Worm (Caenorhabditis elegans) whole organism, late embryonic: ENCODE data around the gene ZC116.1.

ENCODE experiments used
- C38D4.7 ChIP-seq: fragments of 200-800 bp; sonication (Bioruptor generic); optimal IDR thresholded peaks from 2 replicates; lab custom pipeline; 2018; ENCODE audit warnings: mild to moderate bottlenecking, missing genetic modification characterization, moderate library complexity, missing compliant biosample characterization
- K02D7.2 ChIP-seq: sonication (generic microtip); optimal IDR thresholded peaks from 2 replicates; lab custom pipeline; 2017; ENCODE audit warnings: mild to moderate bottlenecking, missing genetic modification characterization, missing compliant biosample characterization
- K09A11.1 ChIP-seq: sonication (generic microtip); optimal IDR thresholded peaks from 2 replicates; lab custom pipeline; 2017; ENCODE audit warnings: antibody characterized with exemption, mild to moderate bottlenecking, missing genetic modification characterization, missing compliant biosample characterization; ENCODE audit not compliant: insufficient read depth
- Y22D7AL.16 ChIP-seq: sonication (generic microtip); optimal IDR thresholded peaks from 2 replicates; lab custom pipeline; 2016; ENCODE audit warnings: missing genetic modification characterization, missing compliant biosample characterization
- ahr-1 ChIP-seq: sonication (generic microtip); optimal IDR thresholded peaks from 2 replicates; lab custom pipeline; 2016; ENCODE audit warnings: missing genetic modification characterization, missing compliant biosample characterization
- ama-1 ChIP-seq: fragments of 150-350 bp; optimal IDR thresholded peaks from 2 replicates; lab custom pipeline; 2014
- ceh-18 ChIP-seq: sonication (generic microtip); optimal IDR thresholded peaks from 2 replicates; lab custom pipeline; 2016; ENCODE audit warnings: missing genetic modification characterization, missing compliant biosample characterization
- ceh-19 ChIP-seq: fragments of 200-800 bp; sonication (Bioruptor generic); optimal IDR thresholded peaks from 2 replicates; lab custom pipeline; 2018; ENCODE audit warnings: mild to moderate bottlenecking, missing genetic modification characterization, missing compliant biosample characterization
- ceh-22 ChIP-seq: sonication (generic microtip); optimal IDR thresholded peaks from 2 replicates; lab custom pipeline; 2017; ENCODE audit warnings: missing biosample characterization, missing genetic modification characterization
- ceh-24 ChIP-seq: sonication (generic microtip); optimal IDR thresholded peaks from 2 replicates; lab custom pipeline; 2016; ENCODE audit warnings: mild to moderate bottlenecking, missing genetic modification characterization, missing compliant biosample characterization
- ceh-30 ChIP-seq: fragments of 150-350 bp; optimal IDR thresholded peaks from 2 replicates; lab custom pipeline; 2014; ENCODE audit warnings: missing biosample characterization, missing genetic modification characterization
- ceh-31 ChIP-seq: sonication (generic microtip); optimal IDR thresholded peaks from 2 replicates; lab custom pipeline; 2016; ENCODE audit warnings: missing genetic modification characterization, missing compliant biosample characterization
- ceh-48 ChIP-seq: sonication (generic microtip); optimal IDR thresholded peaks from 2 replicates; lab custom pipeline; 2016; ENCODE audit warnings: missing genetic modification characterization, inconsistent platforms, missing compliant biosample characterization
- ceh-9 ChIP-seq: sonication (generic microtip); optimal IDR thresholded peaks from 2 replicates; lab custom pipeline; 2016; ENCODE audit warnings: mild to moderate bottlenecking, missing genetic modification characterization, inconsistent platforms, missing compliant biosample characterization
- dmd-4 ChIP-seq: sonication (generic microtip); optimal IDR thresholded peaks from 2 replicates; lab custom pipeline; 2016; ENCODE audit warnings: borderline replicate concordance, missing genetic modification characterization, missing compliant biosample characterization
- dve-1 ChIP-seq: sonication (generic microtip); optimal IDR thresholded peaks from 2 replicates; lab custom pipeline; 2017; ENCODE audit warnings: antibody characterized with exemption, mild to moderate bottlenecking, missing genetic modification characterization, missing compliant biosample characterization
- elt-4 ChIP-seq: sonication (generic microtip); optimal IDR thresholded peaks from 2 replicates; lab custom pipeline; 2016; ENCODE audit warnings: missing genetic modification characterization, missing compliant biosample characterization
- ets-4 ChIP-seq: sonication (generic microtip); optimal IDR thresholded peaks from 2 replicates; lab custom pipeline; 2016; ENCODE audit warnings: missing genetic modification characterization, missing compliant biosample characterization
- fax-1 ChIP-seq: sonication (generic microtip); optimal IDR thresholded peaks from 2 replicates; lab custom pipeline; 2016; ENCODE audit warnings: missing genotype, missing genetic modification characterization, missing compliant biosample characterization
- hlh-13 ChIP-seq: fragments of 200-800 bp; sonication (Bioruptor generic); optimal IDR thresholded peaks from 2 replicates; lab custom pipeline; 2018; ENCODE audit warnings: mild to moderate bottlenecking, missing genetic modification characterization, missing compliant biosample characterization
- hlh-30 ChIP-seq: sonication (generic microtip); optimal IDR thresholded peaks from 2 replicates; lab custom pipeline; 2017; ENCODE audit warnings: antibody characterized with exemption, missing genetic modification characterization, missing compliant biosample characterization; ENCODE audit not compliant: insufficient read depth
- hlh-6 ChIP-seq: sonication (generic microtip); optimal IDR thresholded peaks from 2 replicates; lab custom pipeline; 2016; ENCODE audit warnings: missing genotype, missing genetic modification characterization, missing compliant biosample characterization
- hlh-8 ChIP-seq: sonication (generic microtip); optimal IDR thresholded peaks from 2 replicates; lab custom pipeline; 2016; ENCODE audit warnings: missing genotype, missing genetic modification characterization, missing compliant biosample characterization
- lin-11 ChIP-seq: fragments of 200-800 bp; sonication (Bioruptor generic); optimal IDR thresholded peaks from 2 replicates; lab custom pipeline; 2018; ENCODE audit warnings: mild to moderate bottlenecking, missing genetic modification characterization, missing compliant biosample characterization
- madf-2 ChIP-seq: sonication (generic microtip); optimal IDR thresholded peaks from 2 replicates; lab custom pipeline; 2017; ENCODE audit warnings: missing genetic modification characterization, missing compliant biosample characterization
- mec-3 ChIP-seq: sonication (generic microtip); optimal IDR thresholded peaks from 2 replicates; lab custom pipeline; 2016; ENCODE audit warnings: borderline replicate concordance, missing genetic modification characterization, missing compliant biosample characterization
- nfya-1 ChIP-seq: sonication (generic microtip); optimal IDR thresholded peaks from 2 replicates; lab custom pipeline; 2017; ENCODE audit warnings: missing genetic modification characterization, mild to moderate bottlenecking, missing compliant biosample characterization, antibody characterized with exemption, moderate library complexity
- nhr-11 ChIP-seq: fragments of 150-350 bp; optimal IDR thresholded peaks from 2 replicates; lab custom pipeline; 2014; ENCODE audit warnings: missing biosample characterization, missing genetic modification characterization
- nhr-232 ChIP-seq: sonication (generic microtip); optimal IDR thresholded peaks from 2 replicates; lab custom pipeline; 2016; ENCODE audit warnings: missing genetic modification characterization, missing compliant biosample characterization
- odd-2 ChIP-seq: sonication (generic microtip); optimal IDR thresholded peaks from 2 replicates; lab custom pipeline; 2017; ENCODE audit warnings: antibody characterized with exemption, mild to moderate bottlenecking, missing genetic modification characterization, missing compliant biosample characterization
- pag-3 ChIP-seq: sonication (generic microtip); optimal IDR thresholded peaks from 2 replicates; lab custom pipeline; 2016; ENCODE audit warnings: missing compliant biosample characterization, missing genetic modification characterization, borderline replicate concordance
- pat-9 ChIP-seq: fragments of 200-800 bp; sonication (Bioruptor generic); optimal IDR thresholded peaks from 2 replicates; lab custom pipeline; 2018; ENCODE audit warnings: mild to moderate bottlenecking, missing genetic modification characterization, moderate library complexity, missing compliant biosample characterization
- pax-1 ChIP-seq: fragments of 150-350 bp; optimal IDR thresholded peaks from 2 replicates; lab custom pipeline; 2014; ENCODE audit warnings: missing biosample characterization, missing genetic modification characterization
- pros-1 ChIP-seq: fragments of 150-350 bp; optimal IDR thresholded peaks from 2 replicates; lab custom pipeline; 2014; ENCODE audit warnings: missing biosample characterization, missing genetic modification reagents, missing genetic modification characterization
- ref-2 ChIP-seq: sonication (generic microtip); optimal IDR thresholded peaks from 2 replicates; lab custom pipeline; 2016; ENCODE audit warnings: missing genetic modification characterization, missing compliant biosample characterization
- rnt-1 ChIP-seq: sonication (generic microtip); optimal IDR thresholded peaks from 2 replicates; lab custom pipeline; 2016; ENCODE audit warnings: missing genetic modification characterization, missing compliant biosample characterization
- sox-2 ChIP-seq: fragments of 200-800 bp; sonication (Bioruptor generic); IDR thresholded peaks from 2 replicates; pipeline ENCODE4 v1.3.6; 2022; ENCODE audit warnings: missing genetic modification reagents, missing genetic modification characterization, missing compliant biosample characterization
- sox-4 ChIP-seq: sonication (generic microtip); optimal IDR thresholded peaks from 2 replicates; lab custom pipeline; 2017; ENCODE audit warnings: mild to moderate bottlenecking, missing genetic modification characterization, inconsistent platforms, missing compliant biosample characterization
- syd-9 ChIP-seq: sonication (generic microtip); optimal IDR thresholded peaks from 2 replicates; lab custom pipeline; 2016; ENCODE audit warnings: mild to moderate bottlenecking, missing genetic modification characterization, moderate library complexity, missing compliant biosample characterization
- tbx-2 ChIP-seq: sonication (generic microtip); optimal IDR thresholded peaks from 2 replicates; lab custom pipeline; 2016; ENCODE audit warnings: missing genetic modification characterization, missing compliant biosample characterization
- unc-42 ChIP-seq: sonication (generic microtip); optimal IDR thresholded peaks from 2 replicates; lab custom pipeline; 2016; ENCODE audit warnings: missing genotype, missing genetic modification characterization, missing compliant biosample characterization
- unc-86 ChIP-seq: sonication (generic microtip); optimal IDR thresholded peaks from 2 replicates; lab custom pipeline; 2016; ENCODE audit warnings: missing genetic modification characterization, missing compliant biosample characterization
- zip-5 ChIP-seq: sonication (generic microtip); optimal IDR thresholded peaks from 2 replicates; lab custom pipeline; 2016; ENCODE audit warnings: missing genetic modification characterization, missing compliant biosample characterization
- ztf-16 ChIP-seq: sonication (generic microtip); optimal IDR thresholded peaks from 2 replicates; lab custom pipeline; 2017; ENCODE audit warnings: missing genetic modification characterization, missing compliant biosample characterization

The ZC116.1 gene

DNA sequence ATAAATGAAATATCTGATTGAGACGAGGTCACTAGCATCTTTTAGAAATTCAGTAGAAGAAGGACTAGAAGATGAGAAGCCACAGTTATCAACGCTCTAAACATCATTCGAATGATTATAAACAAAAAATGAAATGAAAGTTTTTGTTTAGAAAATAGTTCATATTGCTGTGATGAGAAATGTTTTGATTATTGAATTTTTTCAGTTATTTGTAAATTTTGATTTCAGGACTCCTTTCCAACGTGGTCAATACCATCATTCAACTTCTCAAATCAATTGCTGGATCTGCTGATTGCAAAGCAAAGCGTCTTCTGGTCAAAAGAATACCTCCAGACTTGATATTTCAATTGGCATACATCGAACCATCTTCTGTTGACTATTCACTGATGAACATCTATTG is 48.5 kb downstream of the ZC116.1 start, which contains the start of gene W05B10.6:
W05B10.6 (minus strand) TSS at position 101 of the 400 bp plus-strand sequence.
- TF ChIP-seq Y22D7AL.16 (tag; lab: Kevin White, UChicago), result no peak
- TF ChIP-seq sox-2, result no peak
- no peak for TF ChIP-seq ref-2 (tag; lab: Kevin White, UChicago)
- TF ChIP-seq ets-4, result no peak
- no peak for TF ChIP-seq K02D7.2
- TF ChIP-seq ceh-24 (tag; lab: Kevin White, UChicago), result no peak
- no peak for TF ChIP-seq hlh-6 (tag; lab: Kevin White, UChicago)
- no peak for TF ChIP-seq hlh-30 (tag; lab: Kevin White, UChicago)
- TF ChIP-seq zip-5 (tag; lab: Kevin White, UChicago), result no peak
- no peak for TF ChIP-seq hlh-13 (GFP tag; lab: Kevin White, UChicago)
- no peak for TF ChIP-seq ztf-16 (tag; lab: Kevin White, UChicago)
- TF ChIP-seq odd-2, result no peak
- no peak for TF ChIP-seq nfya-1 (tag; lab: Kevin White, UChicago)
- no peak for TF ChIP-seq mec-3 (tag; lab: Kevin White, UChicago)
- no peak for TF ChIP-seq fax-1 (tag; lab: Kevin White, UChicago)
- TF ChIP-seq unc-86, result no peak

DNA sequence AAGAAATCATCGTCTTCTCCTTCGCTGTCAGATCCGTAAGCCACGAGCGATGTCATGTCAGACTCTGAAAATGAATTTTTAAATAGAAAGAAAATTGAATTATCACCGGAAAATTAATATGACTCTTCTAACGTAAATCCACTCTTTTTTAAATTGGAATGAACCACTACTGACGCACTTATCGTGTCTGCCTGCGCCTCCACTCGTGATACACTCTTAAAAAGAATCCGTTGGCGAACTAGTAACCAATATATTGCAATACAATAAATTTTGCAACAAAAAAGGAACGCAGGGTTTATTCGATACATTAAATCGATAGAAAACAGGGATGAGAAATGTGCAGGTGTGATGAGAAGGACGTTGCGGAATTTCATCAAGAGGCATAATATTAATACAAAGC is 49.8 kb downstream of the ZC116.1 start, which contains the start of gene ccch-3:
ccch-3 (minus strand) TSS at position 262 of the 400 bp plus-strand sequence.
- no peak for TF ChIP-seq ahr-1
- TF ChIP-seq ref-2 (tag; lab: Kevin White, UChicago), result no peak
- no peak for TF ChIP-seq rnt-1 (tag; lab: Kevin White, UChicago)
- peak; percentile 37 for TF ChIP-seq hlh-30 (tag; lab: Kevin White, UChicago)
- TF ChIP-seq pros-1 (tag; lab: Kevin White, UChicago), result no peak
- TF ChIP-seq odd-2, result no peak
- no peak for TF ChIP-seq ets-4
- TF ChIP-seq nhr-11 (tag; lab: Kevin White, UChicago), result no peak
- no peak for TF ChIP-seq ceh-9 (tag; lab: Kevin White, UChicago)
- TF ChIP-seq hlh-8 (tag; lab: Kevin White, UChicago), result no peak
- TF ChIP-seq dve-1, result no peak
- no peak for TF ChIP-seq ceh-22 (tag; lab: Kevin White, UChicago)
- no peak for TF ChIP-seq ceh-30
- TF ChIP-seq ceh-31 (tag; lab: Kevin White, UChicago), result peak; percentile 14
- TF ChIP-seq unc-42 (tag; lab: Kevin White, UChicago), result peak; percentile 83
- TF ChIP-seq tbx-2 (tag; lab: Kevin White, UChicago), result no peak
- TF ChIP-seq ceh-48 (tag; lab: Kevin White, UChicago), result no peak
- TF ChIP-seq K02D7.2, result no peak
- TF ChIP-seq pag-3, result no peak
- peak; percentile 4 for TF ChIP-seq ztf-16 (tag; lab: Kevin White, UChicago)
- TF ChIP-seq syd-9, result no peak
- TF ChIP-seq hlh-13 (GFP tag; lab: Kevin White, UChicago), result no peak
- no peak for TF ChIP-seq elt-4 (tag; lab: Kevin White, UChicago)

DNA sequence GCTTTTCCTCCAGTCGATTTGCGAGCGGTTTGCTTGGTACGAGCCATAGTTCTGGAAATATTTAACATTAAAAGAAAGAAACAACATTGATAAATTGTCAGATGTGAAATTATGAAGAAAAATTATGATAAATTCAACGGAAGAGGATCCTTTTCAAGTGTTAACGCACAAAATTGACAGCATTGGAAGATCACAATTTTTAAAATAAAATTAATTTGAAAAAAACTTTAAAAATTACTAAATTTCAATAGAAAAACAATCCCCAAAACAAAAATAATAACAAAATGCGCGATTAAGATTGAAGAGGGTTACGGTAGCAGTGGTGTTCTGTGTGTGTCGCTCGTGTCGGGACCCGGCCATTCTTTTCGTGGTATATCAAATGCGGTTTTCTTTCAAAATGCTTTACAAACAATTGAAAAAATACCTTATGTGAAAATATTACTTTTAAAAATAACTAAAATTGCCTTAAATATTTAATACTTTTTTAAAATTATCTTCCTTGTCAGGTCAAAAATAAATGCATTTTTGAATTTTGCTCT is 50.7 kb downstream of the ZC116.1 start, which contains the start of gene his-74:
his-74 (minus strand) TSS at position 51 of the 539 bp plus-strand sequence.
- no peak for TF ChIP-seq ceh-18 (tag; lab: Kevin White, UChicago)
- no peak for TF ChIP-seq pat-9 (tag; lab: Kevin White, UChicago)
- no peak for TF ChIP-seq sox-4 (tag; lab: Kevin White, UChicago)
- TF ChIP-seq unc-42 (tag; lab: Kevin White, UChicago), result no peak
- no peak for TF ChIP-seq dmd-4
- no peak for TF ChIP-seq nhr-232 (tag; lab: Kevin White, UChicago)
- TF ChIP-seq lin-11, result no peak
- TF ChIP-seq mec-3 (tag; lab: Kevin White, UChicago), result no peak
- TF ChIP-seq madf-2 (tag; lab: Kevin White, UChicago), result no peak
- TF ChIP-seq pax-1 (tag; lab: Kevin White, UChicago), result no peak
- TF ChIP-seq K09A11.1 (tag; lab: Kevin White, UChicago), result no peak
- TF ChIP-seq C38D4.7 (GFP tag; lab: Kevin White, UChicago), result no peak
- TF ChIP-seq pag-3, result no peak
- TF ChIP-seq fax-1 (tag; lab: Kevin White, UChicago), result no peak
- no peak for TF ChIP-seq hlh-30 (tag; lab: Kevin White, UChicago)
- no peak for TF ChIP-seq tbx-2 (tag; lab: Kevin White, UChicago)
- TF ChIP-seq ama-1, result no peak
- no peak for TF ChIP-seq ceh-31 (tag; lab: Kevin White, UChicago)
- TF ChIP-seq ceh-19 (GFP tag; lab: Kevin White, UChicago), result no peak
- no peak for TF ChIP-seq ref-2 (tag; lab: Kevin White, UChicago)
